Fruit fly (Drosophila melanogaster): Measurements from ENCODE around the gene CG13731.
A peak's percentile ranks its signal among the peaks of the same experiment; 100 is the strongest.

CG13731 gene

dm6 chr3L:17432947-17433346 is 44.2 kb upstream of the CG13731 start, which contains the start of gene frc:
frc (minus strand) TSS chr3L:17433190.
- TF ChIP-seq jim (GFP tag; optimal IDR thresholded peaks at IDR 0.05) (no peak), Rel (GFP tag; optimal IDR thresholded peaks at IDR 0.05) (no peak), Rel (tag; optimal IDR thresholded peaks at IDR 0.05) (peak; percentile 5)

DNA sequence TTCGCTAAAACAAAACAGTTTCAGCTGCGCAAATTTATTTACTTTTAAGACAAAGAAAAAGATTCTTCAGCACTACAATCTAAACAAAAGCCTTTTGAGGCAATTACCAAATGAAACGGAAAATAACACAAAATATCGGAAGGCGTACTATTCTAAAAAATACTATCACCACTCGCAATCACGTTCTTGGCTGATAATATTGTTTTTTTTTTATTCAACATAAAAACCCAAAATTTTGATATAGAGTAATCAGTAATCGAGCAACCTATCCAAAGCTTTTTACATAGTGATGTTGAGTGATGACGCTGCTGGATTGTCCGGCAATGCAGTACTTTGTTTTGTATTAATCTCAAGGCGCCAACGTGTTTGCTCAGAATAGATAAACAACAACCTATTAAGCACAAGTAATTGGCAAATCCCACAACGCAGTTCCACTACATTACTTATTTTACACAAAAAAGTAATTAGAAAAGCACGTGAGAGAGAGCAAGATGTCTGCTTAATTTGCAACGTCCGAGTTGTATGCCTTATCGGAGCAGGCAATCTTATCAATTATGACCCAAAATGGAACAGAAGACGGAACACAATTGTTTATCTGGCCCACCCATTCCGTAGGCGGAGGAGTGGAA is 42.3 kb upstream of the CG13731 start:
- TF ChIP-seq N (GFP tag; optimal IDR thresholded peaks at IDR 0.05): no peak
- TF ChIP-seq psq (GFP tag; optimal IDR thresholded peaks at IDR 0.05): no peak
- no peak for TF ChIP-seq Abd-B (GFP tag; optimal IDR thresholded peaks at IDR 0.05)
- TF ChIP-seq sage (GFP tag; optimal IDR thresholded peaks at IDR 0.05): no peak
- no peak for TF ChIP-seq Dif (GFP tag; optimal IDR thresholded peaks at IDR 0.05; ENCODE audit: partially characterized antibody)
- TF ChIP-seq Jra (GFP tag; optimal IDR thresholded peaks at IDR 0.05): no peak
- peak in 1 of 2 experiments; percentile 33 for TF ChIP-seq foxo (GFP tag; optimal IDR thresholded peaks at IDR 0.05)
- no peak for TF ChIP-seq Hr83 (GFP tag; optimal IDR thresholded peaks at IDR 0.05; ENCODE audit: poor library complexity, severe bottlenecking)
- no peak for TF ChIP-seq Dfd (GFP tag; optimal IDR thresholded peaks at IDR 0.05)
- no peak for TF ChIP-seq rgr (GFP tag; optimal IDR thresholded peaks at IDR 0.05)
- no peak for TF ChIP-seq lola (GFP tag; optimal IDR thresholded peaks at IDR 0.05)
- no peak for TF ChIP-seq jim (GFP tag; optimal IDR thresholded peaks at IDR 0.05)
- no peak for TF ChIP-seq Hr78 (GFP tag; optimal IDR thresholded peaks at IDR 0.05)
- no peak for TF ChIP-seq usp (GFP tag; optimal IDR thresholded peaks at IDR 0.05)
- no peak for TF ChIP-seq Hnf4 (GFP tag; optimal IDR thresholded peaks at IDR 0.05)
- peak; percentile 21 for TF ChIP-seq CG32264 (GFP tag; optimal IDR thresholded peaks at IDR 0.05)
- no peak for TF ChIP-seq brk (GFP tag; optimal IDR thresholded peaks at IDR 0.05)
- no peak for TF ChIP-seq tai (GFP tag; optimal IDR thresholded peaks at IDR 0.05)
- TF ChIP-seq CG9705 (GFP tag; optimal IDR thresholded peaks at IDR 0.05): no peak
- TF ChIP-seq sv (GFP tag; optimal IDR thresholded peaks at IDR 0.05): no peak
- TF ChIP-seq ey (GFP tag; optimal IDR thresholded peaks at IDR 0.05): peak; percentile 22
- no peak for TF ChIP-seq Vsx2 (GFP tag; optimal IDR thresholded peaks at IDR 0.05; ENCODE audit: partially characterized antibody)
- TF ChIP-seq dmrt93B (GFP tag; optimal IDR thresholded peaks at IDR 0.05): no peak
- TF ChIP-seq woc (GFP tag; optimal IDR thresholded peaks at IDR 0.05): peak; percentile 20
- TF ChIP-seq h (GFP tag; optimal IDR thresholded peaks at IDR 0.05): peak; percentile 5
- no peak for TF ChIP-seq dsf (GFP tag; optimal IDR thresholded peaks at IDR 0.05; ENCODE audit: borderline replicate concordance)
- no peak for TF ChIP-seq OdsH (GFP tag; optimal IDR thresholded peaks at IDR 0.05)
- no peak for TF ChIP-seq HLH106 (tag; optimal IDR thresholded peaks at IDR 0.05)
- TF ChIP-seq pan (optimal IDR thresholded peaks at IDR 0.05): no peak
- no peak for TF ChIP-seq CrebA (GFP tag; optimal IDR thresholded peaks at IDR 0.05; ENCODE audit: borderline replicate concordance)
- no peak for TF ChIP-seq Mio (GFP tag; optimal IDR thresholded peaks at IDR 0.05)
- no peak for TF ChIP-seq GATAd (GFP tag; optimal IDR thresholded peaks at IDR 0.05)
- peak; percentile 14 for TF ChIP-seq br (GFP tag; optimal IDR thresholded peaks at IDR 0.05)
- no peak for TF ChIP-seq Rel (GFP tag; optimal IDR thresholded peaks at IDR 0.05)
- TF ChIP-seq Rel (tag; optimal IDR thresholded peaks at IDR 0.05): no peak
- TF ChIP-seq Myc (optimal IDR thresholded peaks at IDR 0.05): no peak
- TF ChIP-seq fru (GFP tag; optimal IDR thresholded peaks at IDR 0.05): peak; percentile 47
- no peak for TF ChIP-seq Sp1 (GFP tag; optimal IDR thresholded peaks at IDR 0.05)
- no peak for TF ChIP-seq dl (GFP tag; optimal IDR thresholded peaks at IDR 0.05; ENCODE audit: insufficient read depth in 1 of 2, partially characterized antibody in 2 of 2)

dm6 chr3L:17430390-17430789 is 41.6 kb upstream of the CG13731 start:
- no peak for TF ChIP-seq Vsx2 (GFP tag; optimal IDR thresholded peaks at IDR 0.05; ENCODE audit: partially characterized antibody)
- peak; percentile 1 for TF ChIP-seq h (GFP tag; optimal IDR thresholded peaks at IDR 0.05)
- TF ChIP-seq dl (GFP tag; optimal IDR thresholded peaks at IDR 0.05; ENCODE audit: insufficient read depth in 1 of 2, partially characterized antibody in 2 of 2): peak in 1 of 2 experiments; percentile 44
- TF ChIP-seq OdsH (GFP tag; optimal IDR thresholded peaks at IDR 0.05): no peak
- TF ChIP-seq Hnf4 (GFP tag; optimal IDR thresholded peaks at IDR 0.05): no peak
- TF ChIP-seq Jra (GFP tag; optimal IDR thresholded peaks at IDR 0.05): peak; percentile 48
- TF ChIP-seq pan (optimal IDR thresholded peaks at IDR 0.05): no peak
- TF ChIP-seq tai (GFP tag; optimal IDR thresholded peaks at IDR 0.05): no peak
- TF ChIP-seq brk (GFP tag; optimal IDR thresholded peaks at IDR 0.05): no peak
- no peak for TF ChIP-seq N (GFP tag; optimal IDR thresholded peaks at IDR 0.05)
- TF ChIP-seq CrebA (GFP tag; optimal IDR thresholded peaks at IDR 0.05; ENCODE audit: borderline replicate concordance): no peak
- TF ChIP-seq Dfd (GFP tag; optimal IDR thresholded peaks at IDR 0.05): no peak
- TF ChIP-seq sage (GFP tag; optimal IDR thresholded peaks at IDR 0.05): no peak
- TF ChIP-seq Hr83 (GFP tag; optimal IDR thresholded peaks at IDR 0.05; ENCODE audit: poor library complexity, severe bottlenecking): no peak
- no peak for TF ChIP-seq Mio (GFP tag; optimal IDR thresholded peaks at IDR 0.05)
- TF ChIP-seq Hr78 (GFP tag; optimal IDR thresholded peaks at IDR 0.05): no peak
- TF ChIP-seq Myc (optimal IDR thresholded peaks at IDR 0.05): no peak
- peak; percentile 80 for TF ChIP-seq Dif (GFP tag; optimal IDR thresholded peaks at IDR 0.05; ENCODE audit: partially characterized antibody)
- no peak for TF ChIP-seq foxo (GFP tag; optimal IDR thresholded peaks at IDR 0.05)
- no peak for TF ChIP-seq fru (GFP tag; optimal IDR thresholded peaks at IDR 0.05)
- peak; percentile 6 for TF ChIP-seq br (GFP tag; optimal IDR thresholded peaks at IDR 0.05)
- no peak for TF ChIP-seq jim (GFP tag; optimal IDR thresholded peaks at IDR 0.05)
